Fruit fly (Drosophila melanogaster) S2 (cell line): ENCODE measurements around the gene CG12009.

Source experiments
- CG8478 ChIP-seq: fragments of >200 bp; optimal IDR thresholded peaks from 2 replicates; lab custom pipeline; 2018
- CTCF ChIP-seq, 2 experiments: fragments of >200 bp; optimal IDR thresholded peaks; 2 replicates each; lab custom pipeline; 2018

CG12009 gene

DNA sequence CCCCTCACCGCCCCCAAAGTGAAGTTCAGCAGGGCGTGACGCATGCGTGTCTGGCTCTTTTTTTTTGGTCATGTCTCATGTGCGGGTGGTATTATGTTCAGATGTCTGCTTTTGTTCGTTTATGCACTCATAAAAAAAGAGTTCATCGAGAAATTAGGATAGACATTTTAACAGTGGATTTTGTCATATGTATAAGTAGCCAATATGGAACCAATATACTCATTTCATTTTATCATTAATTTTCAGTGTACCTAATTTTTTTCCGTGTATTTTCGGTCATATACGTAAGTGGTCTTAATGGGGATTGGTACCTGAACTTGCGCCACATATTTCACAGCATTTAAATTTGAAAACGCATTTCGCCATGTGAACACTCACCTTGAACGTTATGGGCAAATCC, 9.1 kb downstream of the CG12009 start:
- TF ChIP-seq CG8478 (lab: Kevin White, UChicago) (no peak), CTCF (optimal IDR thresholded peaks at IDR 0.05; lab: Kevin White, UChicago) (no peak)

DNA sequence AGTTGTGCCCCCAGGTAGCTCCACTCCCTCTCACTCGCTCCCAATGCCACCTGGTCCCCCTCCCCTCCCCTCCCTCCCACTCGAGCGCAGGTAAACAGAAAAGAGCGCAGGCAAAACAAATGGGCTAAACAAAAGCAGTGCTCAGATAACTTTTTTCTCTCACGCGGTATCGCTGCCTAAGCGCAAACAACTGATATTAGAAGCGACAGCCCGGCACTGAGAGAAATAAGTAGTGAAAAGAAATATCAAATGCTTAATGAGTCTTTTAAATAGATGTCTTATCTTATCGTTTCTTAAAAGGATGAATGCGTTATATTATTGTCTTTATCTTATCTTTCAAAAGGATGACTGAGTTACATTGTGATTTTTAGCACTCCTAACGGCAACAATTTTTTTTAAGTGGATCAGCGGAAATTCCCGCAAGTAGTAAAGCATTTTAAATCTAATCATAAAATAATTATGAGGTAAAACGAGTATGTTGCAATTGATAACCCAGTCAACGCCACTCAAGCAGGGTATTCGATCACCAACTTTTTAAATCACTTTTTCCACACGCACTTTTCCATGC, 10.0 kb downstream of the CG12009 start:
- TF ChIP-seq CG8478 (lab: Kevin White, UChicago) (no peak), CTCF (optimal IDR thresholded peaks at IDR 0.05; lab: Kevin White, UChicago) (no peak)

DNA sequence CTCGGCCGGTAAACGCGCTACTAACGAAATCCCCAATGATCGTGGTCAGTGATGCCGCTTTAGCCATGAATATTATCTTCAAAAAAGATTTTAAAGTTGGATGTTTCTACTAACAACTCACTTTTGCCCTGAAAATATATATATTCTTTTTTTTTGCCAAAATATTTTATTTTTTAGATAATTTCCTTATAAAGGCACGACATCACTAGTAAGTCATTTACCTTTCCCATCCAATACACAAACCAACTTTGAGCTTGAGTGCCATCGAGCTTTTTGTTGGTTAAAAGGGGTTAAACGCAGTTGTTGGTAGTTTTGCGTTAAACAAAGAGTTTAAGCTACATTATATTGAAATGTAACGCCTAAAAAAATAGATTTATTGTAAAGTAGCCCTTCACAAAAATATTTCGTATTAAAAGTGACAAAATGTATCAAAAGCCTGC, 11.8 kb downstream of the CG12009 start, which contains the start of gene CG14968:
Gene CG14968 (minus strand): TSS at position 26 of the 440 bp plus-strand sequence.
- TF ChIP-seq CG8478 (lab: Kevin White, UChicago) (no peak), CTCF (optimal IDR thresholded peaks at IDR 0.05; lab: Kevin White, UChicago) (no peak)

DNA sequence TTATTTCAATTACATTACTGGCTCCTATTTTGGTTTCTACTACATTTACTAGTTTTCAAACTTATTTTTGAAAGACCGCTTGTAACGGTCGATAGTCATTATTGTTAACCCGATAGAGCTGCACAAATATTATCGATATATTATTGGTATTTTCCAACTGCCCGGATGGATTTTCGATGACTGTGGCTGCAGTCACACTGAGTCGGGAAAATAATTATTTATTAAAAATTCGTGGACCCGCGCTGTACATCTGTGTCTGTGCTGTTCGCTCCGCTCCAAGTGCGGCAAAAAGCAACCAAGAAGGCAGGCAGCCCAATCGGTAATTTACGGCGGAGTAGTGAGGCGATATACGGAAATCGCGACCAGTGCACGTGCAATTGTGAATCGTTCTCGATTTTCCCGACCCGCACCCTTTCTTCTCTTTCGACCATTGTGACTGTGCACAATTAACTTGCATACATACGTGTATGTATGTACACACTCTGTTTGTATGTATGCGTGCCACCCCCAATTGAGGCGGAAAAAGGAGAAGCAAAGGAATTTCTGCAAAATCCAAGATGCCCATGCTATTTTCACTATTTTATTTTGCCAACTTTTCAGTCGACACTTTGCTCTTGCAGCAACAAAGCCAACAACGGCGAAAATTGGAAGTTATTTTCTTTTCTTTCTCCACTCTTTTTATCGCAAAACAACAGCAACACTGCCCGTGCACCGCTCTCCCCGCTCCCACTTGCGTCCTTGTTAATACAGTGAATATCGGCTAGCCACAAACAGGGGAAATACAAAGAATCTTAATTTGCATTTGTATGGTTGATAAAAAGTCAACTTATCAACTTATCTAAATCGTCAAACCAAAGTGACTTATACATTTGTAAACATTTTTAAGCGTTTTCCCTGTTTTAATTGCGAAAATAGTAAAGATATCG, 12.5 kb downstream of the CG12009 start, which contains the start of gene ZnT63C:
Gene ZnT63C (plus strand): TSS at position 175 of the 926 bp plus-strand sequence.
- TF ChIP-seq CG8478 (lab: Kevin White, UChicago), result no peak
- no peak for TF ChIP-seq CTCF (optimal IDR thresholded peaks at IDR 0.05; lab: Kevin White, UChicago)

DNA sequence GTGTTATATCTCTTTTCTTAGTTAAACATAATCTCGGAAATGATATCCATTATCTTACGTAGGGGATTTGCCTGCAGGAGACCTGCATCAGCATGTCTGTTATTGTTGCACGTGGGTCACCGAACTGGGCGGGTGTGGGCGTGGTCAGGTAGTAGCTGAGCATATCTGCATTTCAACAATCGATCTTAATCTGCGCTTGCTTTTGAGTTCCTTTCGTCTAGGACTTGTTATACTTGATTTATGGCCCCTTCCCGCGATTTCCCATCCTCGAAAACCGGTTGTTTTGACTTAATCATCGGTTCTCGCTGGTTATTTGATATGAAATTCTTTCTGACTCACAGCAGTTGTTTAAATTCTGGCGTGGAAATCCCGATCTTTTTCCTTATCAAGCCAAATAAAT, 13.5 kb downstream of the CG12009 start:
- TF ChIP-seq CTCF (optimal IDR thresholded peaks at IDR 0.05; lab: Kevin White, UChicago) (no peak), CG8478 (lab: Kevin White, UChicago) (no peak)

DNA sequence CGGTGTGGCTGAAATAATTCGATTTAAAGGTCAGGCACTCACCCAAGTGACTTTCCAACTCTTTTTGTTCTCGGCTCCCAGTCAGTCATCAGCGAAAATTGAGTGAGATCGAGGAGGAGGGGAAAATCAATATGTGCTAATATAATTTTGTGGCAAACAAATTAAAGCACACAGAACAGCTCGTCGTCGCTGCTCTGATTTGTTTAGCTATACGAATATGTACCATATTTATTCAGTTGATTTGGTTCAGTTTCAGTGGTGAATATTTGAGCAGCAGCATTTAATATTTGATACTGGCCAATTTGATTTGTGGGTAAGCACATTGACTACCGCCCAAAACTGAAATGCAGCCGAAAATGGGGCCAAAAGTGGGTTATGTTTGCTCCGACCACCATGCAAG, 14.2 kb downstream of the CG12009 start:
- TF ChIP-seq CG8478 (lab: Kevin White, UChicago) (no peak), CTCF (optimal IDR thresholded peaks at IDR 0.05; lab: Kevin White, UChicago) (no peak)

DNA sequence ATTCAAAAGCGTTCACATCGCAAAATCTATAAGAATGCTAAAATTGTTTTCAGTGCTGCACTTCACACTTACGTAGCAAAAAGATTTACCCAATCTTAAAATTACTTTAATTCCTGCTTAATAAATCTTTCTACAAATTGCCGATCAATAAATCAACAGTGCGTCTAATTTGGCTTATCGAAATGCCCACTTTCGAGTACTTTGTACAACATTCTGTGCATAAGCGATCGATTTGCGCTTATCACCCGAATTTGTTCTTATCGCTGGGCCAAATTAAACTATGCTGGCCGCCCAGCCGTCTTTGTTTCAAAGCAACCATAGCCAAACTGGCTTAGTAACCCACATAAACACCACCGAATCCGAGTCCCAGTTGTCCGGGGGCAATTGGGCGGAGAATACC, 15.3 kb downstream of the CG12009 start:
- TF ChIP-seq CTCF (optimal IDR thresholded peaks at IDR 0.05; lab: Kevin White, UChicago) (no peak), CG8478 (lab: Kevin White, UChicago) (no peak)

DNA sequence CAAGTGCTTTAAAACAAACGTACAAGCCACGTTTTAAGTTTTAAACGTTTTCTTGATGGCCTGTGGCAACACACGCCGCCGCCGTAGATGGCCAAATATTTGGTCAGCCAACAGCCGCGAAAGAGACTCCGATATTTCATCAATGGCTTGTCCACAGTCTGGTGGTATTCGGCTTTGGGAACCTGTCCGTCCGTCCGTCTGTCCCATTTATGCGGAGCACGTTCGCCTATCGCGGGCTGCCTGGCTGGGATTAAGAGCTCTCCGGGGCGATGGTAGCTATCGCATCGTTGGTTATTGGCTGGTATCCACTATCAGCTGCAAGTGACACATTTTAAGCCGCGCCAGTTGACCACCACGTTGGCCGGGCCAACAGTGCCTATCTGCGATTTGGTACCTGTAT, 16.3 kb downstream of the CG12009 start:
- TF ChIP-seq CTCF (optimal IDR thresholded peaks at IDR 0.05; lab: Kevin White, UChicago), result no peak
- TF ChIP-seq CG8478 (lab: Kevin White, UChicago), result no peak

DNA sequence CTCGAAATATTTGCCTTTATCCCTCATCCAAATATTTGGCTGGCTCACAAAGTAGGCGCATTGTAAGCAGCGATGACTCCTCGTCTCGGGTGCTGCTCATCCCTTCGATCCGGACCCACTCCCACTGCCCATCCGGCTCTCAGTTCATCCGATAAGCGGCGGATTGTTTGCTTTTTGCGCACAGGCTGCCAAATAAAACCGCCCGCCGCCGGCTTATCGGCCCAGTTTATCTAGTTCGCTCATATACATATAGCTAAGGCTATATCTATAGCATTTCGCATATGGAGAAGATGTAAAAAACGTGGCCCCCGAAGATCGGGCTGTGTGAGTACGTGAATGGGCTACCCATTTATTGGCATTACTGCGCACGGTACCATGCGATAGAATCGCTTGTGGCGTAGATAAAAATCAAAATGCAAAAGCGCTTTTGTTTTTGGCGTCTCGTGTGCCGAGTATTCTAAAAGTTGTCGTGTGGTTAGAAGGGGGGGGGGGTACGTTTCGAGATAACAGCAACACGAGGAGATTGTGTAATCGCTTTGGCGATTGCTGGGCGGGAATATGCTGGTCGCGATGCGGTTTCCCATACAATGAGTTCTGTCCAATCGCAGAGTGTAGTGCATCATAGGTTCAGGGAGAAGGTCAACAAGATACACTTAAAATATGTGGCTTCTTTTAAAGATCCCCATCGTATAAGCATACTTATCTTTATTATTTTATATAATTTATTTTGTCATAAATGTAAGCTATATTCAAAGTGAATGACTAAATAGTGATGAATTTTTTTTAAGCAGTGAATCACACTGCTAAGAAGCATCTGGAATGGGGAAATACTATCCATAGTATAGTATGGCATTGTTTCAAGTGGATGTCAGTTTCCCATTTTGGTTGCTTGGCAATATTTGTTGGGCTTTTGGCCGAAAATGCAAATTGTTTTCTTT, 17.7 kb downstream of the CG12009 start:
- TF ChIP-seq CG8478 (lab: Kevin White, UChicago) (no peak), CTCF (optimal IDR thresholded peaks at IDR 0.05; lab: Kevin White, UChicago) (no peak)

DNA sequence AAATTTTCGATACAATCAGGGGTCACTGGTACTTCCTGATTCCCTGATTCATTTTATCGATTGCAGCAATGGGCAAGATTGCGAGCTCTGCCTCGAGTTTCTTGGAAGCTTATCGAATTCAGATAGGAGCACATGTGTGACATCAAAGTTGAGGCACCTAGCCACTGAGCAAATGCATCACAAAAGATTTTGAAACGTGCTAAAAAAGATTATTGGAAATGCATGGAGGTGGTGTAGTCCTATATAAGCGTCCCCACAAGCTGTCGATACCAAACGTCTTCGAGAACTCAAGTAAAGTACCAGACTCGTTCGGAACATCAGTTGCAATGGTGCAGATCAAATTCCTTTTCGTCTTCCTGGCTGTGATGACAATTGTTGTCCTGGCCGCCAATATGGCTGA, 22.8 kb downstream of the CG12009 start, which contains the start of gene Drsl2:
Gene Drsl2 (plus strand): TSS at position 301 of the 400 bp plus-strand sequence.
- no peak for TF ChIP-seq CTCF (optimal IDR thresholded peaks at IDR 0.05; lab: Kevin White, UChicago)
- no peak for TF ChIP-seq CG8478 (lab: Kevin White, UChicago)

DNA sequence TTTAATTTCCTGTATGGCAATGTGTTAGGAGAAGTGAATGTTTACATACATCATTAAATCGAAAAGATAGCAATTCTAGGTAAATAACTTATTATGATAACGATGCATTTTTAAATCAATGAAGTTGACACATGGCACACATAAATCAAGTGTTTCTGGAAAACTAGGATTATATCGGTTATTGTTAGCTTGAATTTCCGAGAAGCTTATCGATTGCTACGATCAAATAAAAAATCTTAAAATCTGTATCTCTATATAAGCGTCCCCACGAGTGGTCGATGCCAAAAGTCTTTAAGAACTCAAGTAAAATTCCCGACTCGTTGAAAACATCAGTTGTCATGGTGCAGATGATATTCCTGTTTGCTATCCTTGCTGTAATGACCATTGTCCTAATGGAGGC, 23.4 kb downstream of the CG12009 start, which contains the start of gene Drsl3:
Gene Drsl3 (plus strand): TSS at position 301 of the 400 bp plus-strand sequence.
- TF ChIP-seq CTCF (optimal IDR thresholded peaks at IDR 0.05; lab: Kevin White, UChicago) (no peak), CG8478 (lab: Kevin White, UChicago) (no peak)

DNA sequence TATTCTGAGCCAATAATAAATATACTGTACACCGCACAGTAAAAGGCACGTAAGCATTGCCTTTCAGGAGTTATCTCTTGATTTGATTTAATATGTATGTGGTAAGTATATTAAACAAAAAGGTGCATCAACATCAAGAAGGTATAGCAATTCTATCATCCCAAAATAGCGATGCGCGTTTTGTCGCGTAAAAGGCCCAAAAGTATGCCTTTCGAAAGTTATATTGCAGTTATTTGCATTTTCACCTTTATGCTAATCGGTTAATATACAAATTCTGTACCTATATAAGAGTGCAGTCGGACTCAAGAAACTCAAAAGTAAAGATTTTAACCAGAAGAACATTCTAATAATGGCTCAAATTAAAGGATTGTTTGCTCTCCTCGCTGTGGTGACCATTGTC, 24.0 kb downstream of the CG12009 start, which contains the start of gene Drsl4:
Gene Drsl4 (plus strand): TSS at position 333 of the 400 bp plus-strand sequence.
- TF ChIP-seq CTCF (optimal IDR thresholded peaks at IDR 0.05; lab: Kevin White, UChicago) (no peak), CG8478 (lab: Kevin White, UChicago) (no peak)

DNA sequence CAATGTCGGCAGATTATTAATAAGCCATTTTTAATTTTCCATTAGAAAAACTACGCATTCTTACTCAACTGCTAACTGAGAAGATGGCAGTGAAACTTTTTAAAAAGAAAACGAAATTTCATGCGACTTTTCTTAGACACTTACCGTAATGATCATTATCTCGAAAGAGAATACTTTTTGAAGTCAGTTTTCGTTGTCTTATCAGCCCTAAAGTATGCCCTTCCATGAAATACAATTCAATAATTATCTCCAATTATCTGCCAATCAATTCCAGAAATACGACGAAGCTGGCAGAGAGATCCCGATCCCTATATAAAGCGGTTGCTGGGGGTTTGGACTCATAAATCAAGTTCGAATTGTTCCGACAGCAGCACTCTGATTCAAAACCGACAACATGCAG, 25.2 kb downstream of the CG12009 start, which contains the start of gene Drsl5:
Gene Drsl5 (plus strand): TSS at position 341 of the 400 bp plus-strand sequence.
- no peak for TF ChIP-seq CTCF (optimal IDR thresholded peaks at IDR 0.05; lab: Kevin White, UChicago)
- TF ChIP-seq CG8478 (lab: Kevin White, UChicago), result no peak

DNA sequence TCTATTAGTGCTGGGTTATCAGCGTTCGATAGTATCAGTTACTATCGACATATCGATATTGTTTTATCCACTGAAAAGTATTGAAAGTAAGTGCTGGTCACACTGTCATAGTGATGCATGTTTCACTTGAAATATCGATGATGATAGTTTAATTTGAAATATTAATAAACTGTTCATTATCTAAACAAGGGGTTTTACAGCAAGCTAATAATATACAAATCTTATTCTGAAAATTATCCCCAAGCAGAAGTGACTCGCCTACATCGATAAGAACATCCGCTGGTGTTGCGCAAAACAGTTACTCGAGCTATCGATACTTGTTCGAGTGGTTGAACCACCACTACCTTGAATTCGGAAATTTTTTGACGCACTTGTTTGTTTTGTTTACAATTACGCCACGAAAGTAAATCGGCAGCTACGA, 28.0 kb downstream of the CG12009 start, which contains the start of the genes PIG-C, CG12016 and Dpm2:
Gene PIG-C (minus strand): TSS at position 10 of the 421 bp plus-strand sequence.
Gene CG12016 (plus strand): TSS at position 333 of the 421 bp plus-strand sequence.
Gene Dpm2 (plus strand): TSS at position 333 of the 421 bp plus-strand sequence.
- peak in 1 of 2 experiments; percentile 14 for TF ChIP-seq CTCF (optimal IDR thresholded peaks at IDR 0.05; lab: Kevin White, UChicago)
- no peak for TF ChIP-seq CG8478 (lab: Kevin White, UChicago)
